Worm (Caenorhabditis elegans): ENCODE data around the gene K10D2.5.

DNA sequence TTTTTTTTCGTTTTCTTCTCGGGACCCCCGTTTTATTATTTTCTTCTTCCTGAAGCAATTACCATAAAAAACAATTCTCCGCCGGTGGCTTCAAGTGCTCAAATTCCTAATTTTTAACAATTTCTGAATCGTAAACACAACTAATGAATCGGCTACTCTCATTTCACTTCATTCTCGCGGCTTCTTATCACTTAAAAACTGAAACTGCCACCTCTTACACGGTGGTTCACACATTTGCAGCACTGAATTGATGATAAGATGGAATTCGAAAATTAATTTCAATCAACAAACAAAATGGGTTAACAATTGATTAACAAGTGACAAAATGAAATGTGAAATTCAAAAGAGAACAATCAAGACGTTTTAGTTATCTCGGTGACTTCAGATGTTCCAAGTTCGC, 35.4 kb upstream of the K10D2.5 start:
- TF ChIP-seq him-1 (tag; optimal IDR thresholded peaks at IDR 0.05) = no peak
- TF ChIP-seq W03F9.2 (tag; optimal IDR thresholded peaks at IDR 0.05) = no peak
